Worm (Caenorhabditis elegans): ENCODE data around the gene nhr-190.

- TF ChIP-seq nhr-28 (tag; optimal IDR thresholded peaks at IDR 0.05), result no peak
- TF ChIP-seq tag-97 (GFP tag; IDR thresholded peaks at IDR 0.05), result no peak
- no peak for TF ChIP-seq ZK546.5 (tag; optimal IDR thresholded peaks at IDR 0.05)
- no peak for TF ChIP-seq ama-1 (optimal IDR thresholded peaks at IDR 0.05)
- TF ChIP-seq lin-13 (GFP tag; optimal IDR thresholded peaks at IDR 0.05), result no peak
- TF ChIP-seq zag-1 (tag; optimal IDR thresholded peaks at IDR 0.05), result no peak
- no peak for TF ChIP-seq pqm-1 (tag; optimal IDR thresholded peaks at IDR 0.05)
- no peak for TF ChIP-seq fos-1 (tag; optimal IDR thresholded peaks at IDR 0.05)
Measured at ce11 chrV:620987-621386, 21.7 kb downstream of the nhr-190 start.
